Fruit fly (Drosophila melanogaster): ENCODE measurements around the gene CG18428.
A peak's percentile ranks its signal among the peaks of the same experiment; 100 is the strongest.

The CG18428 gene

DNA sequence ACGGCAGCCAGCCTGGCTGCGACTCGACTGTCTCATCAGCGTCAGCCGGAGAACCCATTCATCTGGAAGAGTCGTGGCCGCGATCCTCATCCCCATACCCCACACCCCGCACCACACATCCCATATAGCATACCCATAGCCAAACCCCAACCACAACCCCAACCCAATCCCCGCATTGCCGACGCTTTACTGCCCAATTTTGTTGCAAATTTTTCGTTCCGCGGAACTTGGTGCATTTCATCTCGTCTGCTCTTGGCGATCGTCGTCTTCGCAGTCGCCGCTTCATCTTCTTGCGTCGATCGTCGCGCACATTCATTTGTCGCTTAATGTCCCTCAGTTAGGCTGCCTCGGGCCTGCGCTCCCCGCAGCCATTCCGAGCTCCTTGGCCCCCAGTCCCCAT is 34.2 kb downstream of the CG18428 start:
- TF ChIP-seq psq (optimal IDR thresholded peaks at IDR 0.05) (no peak), Dll (optimal IDR thresholded peaks at IDR 0.05) (peak; percentile 55)

DNA sequence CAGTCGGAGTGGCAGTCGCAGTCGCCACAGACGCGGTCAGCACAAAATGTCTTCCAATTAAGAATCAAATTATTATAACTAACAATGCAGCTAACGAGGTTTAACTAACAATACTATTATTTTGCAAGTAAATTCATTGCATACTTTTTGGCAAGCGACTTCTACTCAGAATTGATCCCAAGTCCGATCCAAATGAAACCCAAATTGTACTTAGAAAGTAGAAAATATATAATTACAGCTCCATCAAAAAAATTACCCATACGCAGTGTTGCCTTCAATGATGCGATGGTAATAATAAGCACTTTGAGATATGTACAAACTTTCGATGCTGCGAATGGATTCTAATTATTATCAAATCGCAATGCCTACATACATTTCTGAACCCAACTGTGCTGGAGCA is 34.6 kb downstream of the CG18428 start:
- TF ChIP-seq pan (optimal IDR thresholded peaks at IDR 0.05), result no peak
- TF ChIP-seq usp (GFP tag; optimal IDR thresholded peaks at IDR 0.05), result no peak
- no peak for TF ChIP-seq CG8478 (optimal IDR thresholded peaks at IDR 0.05)
- TF ChIP-seq EcR (GFP tag; optimal IDR thresholded peaks at IDR 0.05), result no peak
- no peak for TF ChIP-seq Dll (optimal IDR thresholded peaks at IDR 0.05)
- no peak for TF ChIP-seq psq (optimal IDR thresholded peaks at IDR 0.05)

- TF ChIP-seq EcR (GFP tag; optimal IDR thresholded peaks at IDR 0.05) (no peak), Dll (optimal IDR thresholded peaks at IDR 0.05) (no peak), usp (GFP tag; optimal IDR thresholded peaks at IDR 0.05) (no peak), CG8478 (optimal IDR thresholded peaks at IDR 0.05) (no peak), pan (optimal IDR thresholded peaks at IDR 0.05) (no peak)
Observed at dm6 chr3R:24144542-24144941, 35.4 kb downstream of the CG18428 start.

DNA sequence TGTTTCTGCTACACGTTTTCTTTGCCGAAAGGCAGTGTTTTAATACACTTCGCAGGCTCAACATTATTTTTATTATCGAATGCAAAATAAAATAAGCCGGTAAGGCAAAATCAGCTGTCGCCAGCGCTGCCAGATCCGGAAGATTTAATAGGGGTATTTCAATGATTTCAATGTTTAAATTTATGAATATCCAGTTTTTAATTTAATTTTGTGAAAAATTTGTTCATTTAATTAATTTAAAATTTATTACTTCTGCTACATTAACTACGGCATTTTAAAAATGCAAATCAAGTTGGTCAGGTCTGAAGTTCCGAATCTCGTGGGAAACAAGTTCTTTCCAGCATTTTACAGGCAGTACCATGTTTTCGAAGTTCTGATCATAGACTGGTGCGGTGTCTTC is 39.7 kb downstream of the CG18428 start, which contains the start of gene Slimp:
Gene Slimp, minus strand, starts transcription at position 130 of the 400 bp plus-strand sequence.
- no peak for TF ChIP-seq Dll (optimal IDR thresholded peaks at IDR 0.05)
- no peak for TF ChIP-seq EcR (GFP tag; optimal IDR thresholded peaks at IDR 0.05)
- no peak for TF ChIP-seq pan (optimal IDR thresholded peaks at IDR 0.05)
- no peak for TF ChIP-seq usp (GFP tag; optimal IDR thresholded peaks at IDR 0.05)
- no peak for TF ChIP-seq CG8478 (optimal IDR thresholded peaks at IDR 0.05)
- no peak for TF ChIP-seq psq (optimal IDR thresholded peaks at IDR 0.05)

- TF ChIP-seq pan (optimal IDR thresholded peaks at IDR 0.05) (no peak), Dll (optimal IDR thresholded peaks at IDR 0.05) (no peak), usp (GFP tag; optimal IDR thresholded peaks at IDR 0.05) (no peak), EcR (GFP tag; optimal IDR thresholded peaks at IDR 0.05) (no peak), CG8478 (optimal IDR thresholded peaks at IDR 0.05) (no peak), psq (optimal IDR thresholded peaks at IDR 0.05) (no peak)
Observed at dm6 chr3R:24150103-24150502, 41.0 kb downstream of the CG18428 start, which contains the start of gene p38c. TSS of gene p38c (minus strand) at chr3R:24150203.

DNA sequence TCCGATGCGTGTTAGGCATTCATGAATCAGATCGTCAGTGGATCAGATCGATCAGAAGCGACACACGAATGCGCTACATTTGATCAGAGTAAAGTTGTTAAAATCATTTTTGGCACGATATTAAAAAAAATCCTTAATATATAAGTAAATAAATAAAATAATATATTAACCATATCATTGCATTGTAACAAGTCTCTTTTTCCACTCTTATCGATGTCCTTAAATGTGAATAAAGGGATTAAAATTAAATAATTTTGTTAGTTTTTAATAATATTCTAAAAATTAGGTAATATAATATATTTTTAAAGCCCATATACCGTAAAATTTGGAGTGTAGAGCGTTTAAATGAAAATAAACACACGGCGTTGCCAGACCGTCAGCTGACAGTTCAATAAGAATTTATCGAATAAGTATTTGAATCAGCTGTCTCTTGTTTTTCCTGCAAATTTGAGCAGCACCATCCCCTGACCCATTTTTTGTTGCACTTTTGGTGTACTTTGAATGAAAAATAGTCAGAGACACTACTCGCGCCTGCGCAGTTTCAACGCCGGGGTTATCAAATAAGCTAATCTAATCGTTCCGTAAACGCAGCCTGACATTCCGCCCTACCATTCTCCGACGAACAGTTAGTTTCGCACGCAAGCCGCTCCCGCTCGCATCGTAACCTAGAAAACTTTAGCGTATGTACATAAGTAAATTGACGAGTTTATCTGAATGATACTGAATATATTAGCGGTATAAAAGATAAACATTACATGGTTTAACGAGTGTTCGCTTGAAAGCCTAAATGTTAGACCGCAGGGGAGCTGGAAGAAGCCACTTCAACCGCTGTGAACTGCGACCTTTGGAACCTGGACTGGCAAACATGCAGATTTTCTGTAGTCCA is 43.0 kb downstream of the CG18428 start, which contains the start of the genes p38a and CG6178:
Gene p38a, minus strand, starts transcription at position 398 of the 886 bp plus-strand sequence.
Gene CG6178, plus strand, starts transcription at position 424 of the 886 bp plus-strand sequence.
- TF ChIP-seq psq (optimal IDR thresholded peaks at IDR 0.05), result no peak
- no peak for TF ChIP-seq pan (optimal IDR thresholded peaks at IDR 0.05)
- no peak for TF ChIP-seq usp (GFP tag; optimal IDR thresholded peaks at IDR 0.05)
- no peak for TF ChIP-seq EcR (GFP tag; optimal IDR thresholded peaks at IDR 0.05)
- TF ChIP-seq Dll (optimal IDR thresholded peaks at IDR 0.05), result no peak
- TF ChIP-seq CG8478 (optimal IDR thresholded peaks at IDR 0.05), result no peak

Data from whole organism.